Fruit fly (Drosophila melanogaster) Kc167 (cell line): ENCODE data around the gene CG9988.

Source experiments
- Myc ChIP-seq: fragments of >200 bp; optimal IDR thresholded peaks from 2 replicates; lab custom pipeline; 2017; ENCODE audit warnings: missing external identifiers
- Sin3A ChIP-seq: fragments of >200 bp; optimal IDR thresholded peaks from 2 replicates; lab custom pipeline; 2018; ENCODE audit warnings: missing external identifiers
- h ChIP-seq: fragments of >200 bp; optimal IDR thresholded peaks from 3 replicates; lab custom pipeline; 2018; ENCODE audit warnings: missing external identifiers
- insv ChIP-seq: fragments of >200 bp; optimal IDR thresholded peaks from 3 replicates; lab custom pipeline; 2018; ENCODE audit warnings: missing external identifiers
- psq ChIP-seq: fragments of >200 bp; optimal IDR thresholded peaks from 2 replicates; lab custom pipeline; 2017; ENCODE audit warnings: missing external identifiers
- ttk ChIP-seq: sonication (Bioruptor generic); optimal IDR thresholded peaks from 2 replicates; lab custom pipeline; 2017; ENCODE audit warnings: missing external identifiers

DNA sequence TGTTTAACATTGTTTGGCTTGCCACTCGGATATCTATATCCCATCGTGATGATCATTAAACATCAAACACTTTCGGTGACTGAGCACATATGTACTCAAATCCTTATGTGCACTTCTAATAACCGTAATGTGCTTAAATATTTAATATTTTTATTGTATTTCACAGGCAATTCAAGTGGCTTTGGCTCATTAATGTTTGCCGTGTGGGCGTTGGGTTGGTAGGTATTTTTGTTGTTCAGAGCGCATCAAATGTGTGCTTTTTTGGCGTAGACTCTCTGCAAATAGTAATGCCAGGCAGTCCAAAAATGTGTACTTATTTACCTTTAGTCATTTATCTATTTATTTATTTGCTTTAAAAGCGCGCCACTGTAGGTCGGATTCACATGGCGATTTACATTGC lies 49.3 kb upstream of the CG9988 start:
- TF ChIP-seq ttk (lab: Kevin White, UChicago) (no peak), insv (lab: Kevin White, UChicago) (no peak), psq (lab: Kevin White, UChicago) (no peak), h (lab: Kevin White, UChicago) (no peak), Sin3A (lab: Kevin White, UChicago) (no peak), Myc (lab: Kevin White, UChicago) (no peak)
